Fruit fly (Drosophila melanogaster): ENCODE measurements around the gene CG45075.

DNA sequence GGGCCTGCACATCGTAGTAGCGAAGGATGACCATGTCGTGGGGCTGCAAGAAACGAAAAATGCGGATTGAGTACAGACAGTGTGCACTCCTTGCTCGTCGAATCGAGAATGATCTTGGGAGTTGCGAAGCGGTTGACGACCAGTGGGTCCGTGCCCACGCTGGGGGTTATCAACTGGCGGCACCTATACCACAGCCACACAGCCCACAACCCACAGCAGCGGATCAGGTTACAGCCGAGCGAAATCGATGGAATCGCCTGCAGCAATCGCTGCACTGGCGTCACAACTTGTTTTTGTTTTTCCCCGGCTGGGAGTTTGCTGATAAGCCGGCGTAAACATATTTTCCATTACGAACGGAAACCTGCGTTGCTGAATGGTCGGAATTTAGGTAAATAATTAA lies 45.7 kb upstream of the CG45075 start:
- TF ChIP-seq fd59A (GFP tag; optimal IDR thresholded peaks at IDR 0.05) = no peak
- TF ChIP-seq topi (GFP tag; optimal IDR thresholded peaks at IDR 0.05) = no peak
- no peak for TF ChIP-seq CG6276 (GFP tag; optimal IDR thresholded peaks at IDR 0.05)
- TF ChIP-seq CG6854 (GFP tag; optimal IDR thresholded peaks at IDR 0.05) = no peak
- TF ChIP-seq Sox15 (GFP tag; optimal IDR thresholded peaks at IDR 0.05) = no peak

Data from whole organism, prepupa.